Fruit fly (Drosophila melanogaster) whole organism, embryonic: Measurements from ENCODE around the gene dhd.

Experiments
- BEAF-32 ChIP-seq: fragments of 200-800 bp; sonication (Bioruptor generic); optimal IDR thresholded peaks from 3 replicates; lab custom pipeline; 2017; ENCODE audit warnings: missing biosample characterization, missing genetic modification characterization, mild to moderate bottlenecking, moderate library complexity, missing genetic modification reagents
- CG12104 ChIP-seq: fragments of 200-800 bp; sonication (Bioruptor generic); optimal IDR thresholded peaks from 3 replicates; lab custom pipeline; 2016; ENCODE audit warnings: missing biosample characterization, missing genetic modification characterization
- CG12219 ChIP-seq: fragments of 200-800 bp; sonication (Bioruptor generic); optimal IDR thresholded peaks from 3 replicates; lab custom pipeline; 2018; ENCODE audit warnings: missing biosample characterization, mild to moderate bottlenecking, missing genetic modification characterization
- CG12744 ChIP-seq: fragments of 200-800 bp; sonication (Bioruptor generic); optimal IDR thresholded peaks from 2 replicates; lab custom pipeline; 2016; ENCODE audit warnings: missing biosample characterization, missing genetic modification characterization
- CG13894 ChIP-seq: fragments of 200-800 bp; sonication (Bioruptor generic); optimal IDR thresholded peaks from 3 replicates; lab custom pipeline; 2018; ENCODE audit warnings: missing biosample characterization, mild to moderate bottlenecking, missing genetic modification characterization, moderate library complexity
- CG17359 ChIP-seq: fragments of 200-800 bp; sonication (Bioruptor generic); optimal IDR thresholded peaks from 3 replicates; lab custom pipeline; 2018; ENCODE audit warnings: missing biosample characterization, mild to moderate bottlenecking, missing genetic modification characterization, moderate library complexity
- CG17829 ChIP-seq: fragments of 200-800 bp; optimal IDR thresholded peaks from 2 replicates; lab custom pipeline; 2019; ENCODE audit warnings: missing biosample characterization, mild to moderate bottlenecking, missing genetic modification characterization, moderate library complexity
- CG18476 ChIP-seq: fragments of 200-800 bp; sonication (Bioruptor generic); optimal IDR thresholded peaks from 2 replicates; lab custom pipeline; 2016; ENCODE audit warnings: missing biosample characterization, mild to moderate bottlenecking, missing genetic modification characterization
- CG18619 ChIP-seq: fragments of 200-800 bp; sonication (Bioruptor generic); optimal IDR thresholded peaks from 3 replicates; lab custom pipeline; 2017; ENCODE audit warnings: missing biosample characterization, mild to moderate bottlenecking, missing genetic modification characterization
- CG30020 ChIP-seq: fragments of 200-800 bp; optimal IDR thresholded peaks from 2 replicates; lab custom pipeline; 2019; ENCODE audit warnings: missing biosample characterization, mild to moderate bottlenecking, missing genetic modification characterization, moderate library complexity
- CG31224 ChIP-seq: fragments of 200-800 bp; sonication (Bioruptor generic); IDR thresholded peaks from 2 replicates; pipeline ENCODE4 v1.3.6; 2022; ENCODE audit warnings: missing biosample characterization, missing genetic modification characterization
- CG3838 ChIP-seq: fragments of 200-800 bp; sonication (Bioruptor generic); optimal IDR thresholded peaks from 3 replicates; lab custom pipeline; 2016; ENCODE audit warnings: missing biosample characterization, missing genetic modification characterization
- CG4282 ChIP-seq: fragments of 200-800 bp; sonication (Bioruptor generic); optimal IDR thresholded peaks from 2 replicates; lab custom pipeline; 2016; ENCODE audit warnings: missing biosample characterization, missing genetic modification characterization
- CG4360 ChIP-seq: fragments of 200-800 bp; sonication (Bioruptor generic); IDR thresholded peaks from 2 replicates; pipeline ENCODE4 v1.3.6; 2022; ENCODE audit warnings: missing biosample characterization, missing genetic modification characterization
- CG4424 ChIP-seq: fragments of 200-800 bp; sonication (Bioruptor generic); optimal IDR thresholded peaks from 3 replicates; lab custom pipeline; 2016; ENCODE audit warnings: missing biosample characterization, missing genetic modification characterization
- CG4617 ChIP-seq: fragments of 200-800 bp; sonication (Bioruptor generic); optimal IDR thresholded peaks from 3 replicates; lab custom pipeline; 2016; ENCODE audit warnings: missing biosample characterization, missing genetic modification characterization, borderline replicate concordance
- CG4820 ChIP-seq: fragments of 200-800 bp; sonication (Bioruptor generic); optimal IDR thresholded peaks from 3 replicates; lab custom pipeline; 2016; ENCODE audit warnings: missing biosample characterization, missing genetic modification characterization
- CG5953 ChIP-seq: fragments of 200-800 bp; sonication (Bioruptor generic); IDR thresholded peaks from 2 replicates; pipeline ENCODE4 v1.3.6; 2022; ENCODE audit warnings: missing biosample characterization, missing genetic modification characterization
- CG7556 ChIP-seq: fragments of 200-800 bp; sonication (Bioruptor generic); optimal IDR thresholded peaks from 2 replicates; lab custom pipeline; 2017; ENCODE audit warnings: missing biosample characterization, mild to moderate bottlenecking, missing genetic modification characterization
- CG9609 ChIP-seq: fragments of 200-800 bp; sonication (Bioruptor generic); optimal IDR thresholded peaks from 3 replicates; lab custom pipeline; 2016; ENCODE audit warnings: missing biosample characterization, missing genetic modification characterization
- CG9817 ChIP-seq: fragments of 200-800 bp; sonication (Bioruptor generic); optimal IDR thresholded peaks from 2 replicates; lab custom pipeline; 2018; ENCODE audit warnings: missing biosample characterization, mild to moderate bottlenecking, missing genetic modification characterization, moderate library complexity
- CG9876 ChIP-seq: fragments of 200-800 bp; sonication (Bioruptor generic); optimal IDR thresholded peaks from 2 replicates; lab custom pipeline; 2016; ENCODE audit warnings: missing biosample characterization, missing genetic modification characterization
- Dip2 ChIP-seq: fragments of 200-800 bp; sonication (Bioruptor generic); IDR thresholded peaks from 2 replicates; pipeline ENCODE4 v1.3.6; 2022; ENCODE audit warnings: missing biosample characterization, missing genetic modification characterization
- E2f2 ChIP-seq: fragments of 200-800 bp; sonication (Bioruptor generic); IDR thresholded peaks from 2 replicates; pipeline ENCODE4 v1.3.6; 2022; ENCODE audit warnings: missing biosample characterization, missing genetic modification characterization
- Gsc ChIP-seq: fragments of 200-800 bp; sonication (Bioruptor generic); IDR thresholded peaks from 2 replicates; pipeline ENCODE4 v1.3.6; 2022; ENCODE audit warnings: missing biosample characterization, missing genetic modification characterization
- Hr39 ChIP-seq: fragments of >200 bp; optimal IDR thresholded peaks from 2 replicates; lab custom pipeline; 2017
- Hr78 ChIP-seq, 2 experiments: fragments of 200-800 bp in 1 of 2; fragments of >200 bp in 1 of 2; sonication (Bioruptor generic) in 1 of 2; optimal IDR thresholded peaks; 2 replicates each; lab custom pipeline; 2017 to 2019; ENCODE audit warnings: missing biosample characterization in 2 of 2, missing genetic modification characterization in 2 of 2, mild to moderate bottlenecking in 1 of 2, moderate library complexity in 1 of 2
- Lim3 ChIP-seq: fragments of 200-800 bp; sonication (Bioruptor generic); IDR thresholded peaks from 2 replicates; pipeline ENCODE4 v1.3.6; 2022; ENCODE audit warnings: missing biosample characterization, missing genetic modification characterization
- Lpt ChIP-seq: fragments of >200 bp; optimal IDR thresholded peaks from 2 replicates; lab custom pipeline; 2018; ENCODE audit warnings: missing biosample characterization, missing genetic modification characterization
- MBD-R2 ChIP-seq: fragments of 200-800 bp; sonication (Bioruptor generic); IDR thresholded peaks from 2 replicates; pipeline ENCODE4 v1.3.6; 2022; ENCODE audit warnings: missing biosample characterization, missing genetic modification characterization
- Mes4 ChIP-seq: fragments of 200-800 bp; sonication (Bioruptor generic); optimal IDR thresholded peaks from 2 replicates; lab custom pipeline; 2016; ENCODE audit warnings: missing biosample characterization, missing genetic modification characterization
- NK7.1 ChIP-seq: fragments of 200-800 bp; sonication (Bioruptor generic); optimal IDR thresholded peaks from 3 replicates; lab custom pipeline; 2016; ENCODE audit warnings: missing biosample characterization, missing genetic modification characterization
- Oli ChIP-seq: fragments of 200-800 bp; sonication (Bioruptor generic); optimal IDR thresholded peaks from 2 replicates; lab custom pipeline; 2018; ENCODE audit warnings: missing biosample characterization, mild to moderate bottlenecking, missing genetic modification characterization, moderate library complexity
- Side ChIP-seq: fragments of 200-800 bp; sonication (Bioruptor generic); optimal IDR thresholded peaks from 2 replicates; lab custom pipeline; 2016; ENCODE audit warnings: missing biosample characterization, missing genetic modification characterization
- Spps ChIP-seq: fragments of 200-800 bp; sonication (Bioruptor generic); optimal IDR thresholded peaks from 2 replicates; lab custom pipeline; 2018; ENCODE audit warnings: missing biosample characterization, mild to moderate bottlenecking, missing genetic modification characterization
- Taf1 ChIP-seq: fragments of 200-800 bp; sonication (Bioruptor generic); IDR thresholded peaks from 2 replicates; pipeline ENCODE4 v1.3.6; 2022; ENCODE audit warnings: missing biosample characterization, missing genetic modification characterization
- Vsx1 ChIP-seq: fragments of 200-800 bp; sonication (Bioruptor generic); optimal IDR thresholded peaks from 2 replicates; lab custom pipeline; 2017; ENCODE audit warnings: missing biosample characterization, mild to moderate bottlenecking, missing genetic modification characterization, missing genetic modification reagents
- bab2 ChIP-seq: fragments of 200-800 bp; sonication (Bioruptor generic); optimal IDR thresholded peaks from 2 replicates; lab custom pipeline; 2016; ENCODE audit warnings: missing biosample characterization, missing genetic modification characterization
- dimm ChIP-seq: fragments of 200-800 bp; sonication (Bioruptor generic); IDR thresholded peaks from 2 replicates; pipeline ENCODE4 v1.3.6; 2022; ENCODE audit warnings: missing biosample characterization, missing genetic modification characterization
- esg ChIP-seq: fragments of 200-800 bp; sonication (Bioruptor generic); conservative IDR thresholded peaks from 2 replicates; pipeline ENCODE4 v1.3.6; 2022; ENCODE audit warnings: missing biosample characterization, missing genetic modification characterization
- fd102C ChIP-seq: fragments of 200-800 bp; sonication (Bioruptor generic); optimal IDR thresholded peaks from 2 replicates; lab custom pipeline; 2018; ENCODE audit warnings: missing biosample characterization, mild to moderate bottlenecking, missing genetic modification characterization, moderate library complexity
- grau ChIP-seq: fragments of 200-800 bp; optimal IDR thresholded peaks from 3 replicates; lab custom pipeline; 2019; ENCODE audit warnings: missing biosample characterization, mild to moderate bottlenecking, missing genetic modification characterization, moderate library complexity
- gro ChIP-seq: fragments of 200-800 bp; sonication (Bioruptor generic); optimal IDR thresholded peaks from 2 replicates; lab custom pipeline; 2016; ENCODE audit warnings: missing biosample characterization, missing genetic modification characterization
- gsb ChIP-seq: fragments of 200-800 bp; sonication (Bioruptor generic); IDR thresholded peaks from 2 replicates; pipeline ENCODE4 v1.3.6; 2022; ENCODE audit warnings: missing biosample characterization, missing genetic modification characterization
- hb ChIP-seq: fragments of 200-800 bp; sonication (Bioruptor generic); IDR thresholded peaks from 3 replicates; pipeline ENCODE4 v1.3.6; 2022; ENCODE audit warnings: missing biosample characterization, missing genetic modification characterization; ENCODE audit not compliant: partially characterized antibody
- luna ChIP-seq: fragments of 200-800 bp; sonication (Bioruptor generic); optimal IDR thresholded peaks from 2 replicates; lab custom pipeline; 2016; ENCODE audit warnings: missing biosample characterization, missing genetic modification characterization
- mirr ChIP-seq: fragments of 200-800 bp; sonication (Bioruptor generic); optimal IDR thresholded peaks from 3 replicates; lab custom pipeline; 2018; ENCODE audit warnings: missing biosample characterization, mild to moderate bottlenecking, missing genetic modification characterization
- peb ChIP-seq: fragments of 200-800 bp; sonication (Bioruptor generic); IDR thresholded peaks from 2 replicates; pipeline ENCODE4 v1.3.6; 2022; ENCODE audit warnings: missing biosample characterization, missing genetic modification characterization
- sima ChIP-seq: fragments of 200-800 bp; sonication (Bioruptor generic); optimal IDR thresholded peaks from 2 replicates; lab custom pipeline; 2016; ENCODE audit warnings: missing biosample characterization, missing genetic modification characterization
- trem ChIP-seq: fragments of 200-800 bp; optimal IDR thresholded peaks from 3 replicates; lab custom pipeline; 2019; ENCODE audit warnings: missing biosample characterization, mild to moderate bottlenecking, missing genetic modification characterization, moderate library complexity
- wdn ChIP-seq: fragments of 200-800 bp; sonication (Bioruptor generic); IDR thresholded peaks from 2 replicates; pipeline ENCODE4 v1.3.6; 2022; ENCODE audit warnings: missing biosample characterization, missing genetic modification characterization

dhd gene

dm6 chrX:5329266-5329898, 17.4 kb downstream of the dhd start, which contains the start of the genes CG3309 and XRCC1 (continued):
- TF ChIP-seq CG9817 (tag; lab: Kevin White, UChicago) (peak; percentile 54), Taf1 (GFP tag; lab: Robert Waterston, UW) (no peak), CG7556 (GFP tag; lab: Kevin White, UChicago) (peak; percentile 8), CG13894 (tag; lab: Kevin White, UChicago) (peak; percentile 54), trem (peak; percentile 53), luna (GFP tag; lab: Kevin White, UChicago) (no peak), CG4424 (GFP tag; lab: Kevin White, UChicago) (peak; percentile 28), wdn (no peak), hb (GFP tag; lab: Robert Waterston, UW) (peak; percentile 81), Lpt (GFP tag; lab: Kevin White, UChicago) (no peak), BEAF-32 (GFP tag; lab: Kevin White, UChicago) (peak; percentile 83), CG30020 (tag; lab: Kevin White, UChicago) (peak; percentile 14), CG12104 (GFP tag; lab: Kevin White, UChicago) (peak; percentile 19), E2f2 (0 out of 2 replicates have a peak, but pooled peaks have one; percentile 5), CG18619 (GFP tag; lab: Kevin White, UChicago) (peak; percentile 23), Hr78 (GFP tag; optimal IDR thresholded peaks at IDR 0.05; lab: Kevin White, UChicago) (no peak), CG4360 (GFP tag; lab: Robert Waterston, UW) (no peak), Hr39 (lab: Kevin White, UChicago) (no peak), CG9876 (GFP tag; lab: Kevin White, UChicago) (no peak), Mes4 (GFP tag; lab: Kevin White, UChicago) (no peak), CG17359 (tag; lab: Kevin White, UChicago) (peak; percentile 42), CG31224 (GFP tag; lab: Robert Waterston, UW) (no peak), esg (peak; percentile 44; the same call in 1 of the 2 replicates), Oli (tag; lab: Kevin White, UChicago) (peak; percentile 23), NK7.1 (GFP tag; lab: Kevin White, UChicago) (no peak), sima (GFP tag; lab: Kevin White, UChicago) (no peak), CG4820 (GFP tag; lab: Kevin White, UChicago) (peak; percentile 26), peb (GFP tag; lab: Robert Waterston, UW) (peak; percentile 27; the same call in 1 of the 2 replicates), CG18476 (GFP tag; lab: Kevin White, UChicago) (peak; percentile 17), bab2 (GFP tag; lab: Kevin White, UChicago) (no peak), Vsx1 (GFP tag; lab: Kevin White, UChicago) (no peak), gro (GFP tag; lab: Kevin White, UChicago) (no peak), CG17829 (tag; lab: Kevin White, UChicago) (peak; percentile 47), CG12744 (GFP tag; lab: Kevin White, UChicago) (no peak), CG9609 (GFP tag; lab: Kevin White, UChicago) (no peak), fd102C (no peak), Dip2 (GFP tag; lab: Robert Waterston, UW) (no peak), Spps (no peak), Side (GFP tag; lab: Kevin White, UChicago) (no peak), Lim3 (GFP tag; lab: Robert Waterston, UW) (no peak), grau (tag; lab: Kevin White, UChicago) (peak; percentile 62), MBD-R2 (GFP tag; lab: Robert Waterston, UW) (peak; percentile 66), CG4282 (no peak), mirr (GFP tag; lab: Kevin White, UChicago) (no peak), CG4617 (GFP tag; lab: Kevin White, UChicago) (peak; percentile 38), Gsc (GFP tag; lab: Robert Waterston, UW) (no peak), CG12219 (GFP tag; lab: Kevin White, UChicago) (no peak), CG3838 (GFP tag; lab: Kevin White, UChicago) (no peak), CG5953 (GFP tag; lab: Robert Waterston, UW) (no peak), dimm (GFP tag; lab: Robert Waterston, UW) (no peak), gsb (GFP tag; lab: Robert Waterston, UW) (no peak)
